Fruit fly (Drosophila melanogaster) whole organism, embryonic: ENCODE data around the gene CG6689.

Experiments used
- Awh ChIP-seq: fragments of 200-800 bp; sonication (Bioruptor generic); IDR thresholded peaks from 2 replicates; pipeline ENCODE4, ENCODE4 v1.3.6; 2022; ENCODE audit warnings: missing biosample characterization, missing genetic modification characterization
- B-H1 ChIP-seq: fragments of 200-800 bp; sonication (Bioruptor generic); IDR thresholded peaks from 3 replicates; pipeline ENCODE4 v1.3.6; 2022; ENCODE audit warnings: missing biosample characterization, missing genetic modification characterization
- BEAF-32 ChIP-seq: fragments of 200-800 bp; sonication (Bioruptor generic); optimal IDR thresholded peaks from 3 replicates; lab custom pipeline; 2017; ENCODE audit warnings: missing biosample characterization, missing genetic modification characterization, mild to moderate bottlenecking, moderate library complexity, missing genetic modification reagents
- Blimp-1 ChIP-seq: fragments of 200-800 bp; sonication (Bioruptor generic); optimal IDR thresholded peaks from 3 replicates; lab custom pipeline; 2018; ENCODE audit warnings: missing biosample characterization, missing genetic modification characterization, mild to moderate bottlenecking, moderate library complexity, missing genetic modification reagents
- CG10543 ChIP-seq: fragments of 200-800 bp; sonication (Bioruptor generic); optimal IDR thresholded peaks from 3 replicates; lab custom pipeline; 2017; ENCODE audit warnings: missing biosample characterization, mild to moderate bottlenecking, missing genetic modification characterization, moderate library complexity
- CG11560 ChIP-seq: fragments of 200-800 bp; sonication (Bioruptor generic); IDR thresholded peaks from 3 replicates; pipeline ENCODE4 v1.3.6; 2022; ENCODE audit warnings: missing biosample characterization, missing genetic modification characterization
- CG12219 ChIP-seq: fragments of 200-800 bp; sonication (Bioruptor generic); optimal IDR thresholded peaks from 3 replicates; lab custom pipeline; 2018; ENCODE audit warnings: missing biosample characterization, mild to moderate bottlenecking, missing genetic modification characterization
- CG12299 ChIP-seq: fragments of 200-800 bp; sonication (Bioruptor generic); optimal IDR thresholded peaks from 2 replicates; lab custom pipeline; 2018; ENCODE audit warnings: missing biosample characterization, mild to moderate bottlenecking, missing genetic modification characterization
- CG14014 ChIP-seq: fragments of 200-800 bp; sonication (Bioruptor generic); IDR thresholded peaks from 2 replicates; pipeline ENCODE4 v1.3.6; 2022; ENCODE audit warnings: missing biosample characterization, missing genetic modification characterization
- CG15514 ChIP-seq: fragments of 200-800 bp; sonication (Bioruptor generic); optimal IDR thresholded peaks from 3 replicates; lab custom pipeline; 2017; ENCODE audit warnings: missing biosample characterization, missing genetic modification characterization, mild to moderate bottlenecking, moderate library complexity, missing genetic modification reagents
- CG30020 ChIP-seq: fragments of 200-800 bp; optimal IDR thresholded peaks from 2 replicates; lab custom pipeline; 2019; ENCODE audit warnings: missing biosample characterization, mild to moderate bottlenecking, missing genetic modification characterization, moderate library complexity
- CG30403 ChIP-seq: fragments of 200-800 bp; sonication (Bioruptor generic); optimal IDR thresholded peaks from 3 replicates; lab custom pipeline; 2016; ENCODE audit warnings: missing biosample characterization, missing genetic modification characterization
- CG31224 ChIP-seq: fragments of 200-800 bp; sonication (Bioruptor generic); IDR thresholded peaks from 2 replicates; pipeline ENCODE4 v1.3.6; 2022; ENCODE audit warnings: missing biosample characterization, missing genetic modification characterization
- CG34422 ChIP-seq: fragments of 200-800 bp; sonication (Bioruptor generic); IDR thresholded peaks from 3 replicates; pipeline ENCODE4 v1.3.6; 2022; ENCODE audit warnings: missing biosample characterization, missing genetic modification characterization
- CG7357 ChIP-seq: fragments of 200-800 bp; sonication (Bioruptor generic); IDR thresholded peaks from 3 replicates; pipeline ENCODE4 v1.3.6; 2022; ENCODE audit warnings: missing biosample characterization, missing genetic modification characterization
- CG7372 ChIP-seq: fragments of 200-800 bp; sonication (Bioruptor generic); IDR thresholded peaks from 2 replicates; pipeline ENCODE4 v1.3.6; 2022; ENCODE audit warnings: missing biosample characterization, missing genetic modification characterization
- CG7786 ChIP-seq: fragments of 200-800 bp; sonication (Bioruptor generic); optimal IDR thresholded peaks from 2 replicates; lab custom pipeline; 2016; ENCODE audit warnings: missing biosample characterization, missing genetic modification characterization
- CG8290 ChIP-seq, 3 experiments: fragments of 200-800 bp; sonication (Bioruptor generic); optimal IDR thresholded peaks; 2 replicates each; lab custom pipeline; 2016 to 2019; ENCODE audit warnings: missing biosample characterization in 3 of 3, missing genetic modification characterization in 3 of 3, mild to moderate bottlenecking in 2 of 3, moderate library complexity in 1 of 3
- CG8924 ChIP-seq: fragments of 200-800 bp; optimal IDR thresholded peaks from 3 replicates; lab custom pipeline; 2019; ENCODE audit warnings: missing biosample characterization, mild to moderate bottlenecking, missing genetic modification characterization, moderate library complexity
- CG9437 ChIP-seq: fragments of 200-800 bp; sonication (Bioruptor generic); optimal IDR thresholded peaks from 2 replicates; lab custom pipeline; 2018; ENCODE audit warnings: missing biosample characterization, mild to moderate bottlenecking, missing genetic modification characterization
- Doc2 ChIP-seq: fragments of 200-800 bp; sonication (Bioruptor generic); IDR thresholded peaks from 2 replicates; pipeline ENCODE4 v1.3.6; 2022; ENCODE audit warnings: missing biosample characterization, missing genetic modification characterization
- H15 ChIP-seq: fragments of 200-800 bp; sonication (Bioruptor generic); IDR thresholded peaks from 3 replicates; pipeline ENCODE4 v1.3.6; 2022; ENCODE audit warnings: missing biosample characterization, missing genetic modification characterization
- Hand ChIP-seq: fragments of 200-800 bp; sonication (Bioruptor generic); optimal IDR thresholded peaks from 2 replicates; lab custom pipeline; 2017; ENCODE audit warnings: mild to moderate bottlenecking, missing biosample characterization, missing genetic modification reagents, missing genetic modification characterization
- Lhr ChIP-seq: fragments of 200-800 bp; sonication (Bioruptor generic); optimal IDR thresholded peaks from 3 replicates; lab custom pipeline; 2017; ENCODE audit warnings: mild to moderate bottlenecking, missing biosample characterization, missing genetic modification reagents, missing genetic modification characterization
- MESR4 ChIP-seq: fragments of 200-800 bp; sonication (Bioruptor generic); optimal IDR thresholded peaks from 2 replicates; lab custom pipeline; 2018; ENCODE audit warnings: missing biosample characterization, mild to moderate bottlenecking, missing genetic modification characterization, moderate library complexity
- Mad ChIP-seq: fragments of 200-800 bp; sonication (Bioruptor generic); optimal IDR thresholded peaks from 2 replicates; lab custom pipeline; 2016; ENCODE audit warnings: missing biosample characterization, missing genetic modification characterization
- Mes4 ChIP-seq: fragments of 200-800 bp; sonication (Bioruptor generic); optimal IDR thresholded peaks from 2 replicates; lab custom pipeline; 2016; ENCODE audit warnings: missing biosample characterization, missing genetic modification characterization
- NfI ChIP-seq: fragments of 200-800 bp; sonication (Bioruptor generic); optimal IDR thresholded peaks from 3 replicates; lab custom pipeline; 2018; ENCODE audit warnings: missing biosample characterization, mild to moderate bottlenecking, missing genetic modification characterization, moderate library complexity
- Rfx ChIP-seq: fragments of 200-800 bp; sonication (Bioruptor generic); IDR thresholded peaks from 2 replicates; pipeline ENCODE4 v1.3.6; 2022; ENCODE audit warnings: missing biosample characterization, missing genetic modification characterization
- Sox102F ChIP-seq: fragments of 200-800 bp; sonication (Bioruptor generic); optimal IDR thresholded peaks from 2 replicates; lab custom pipeline; 2018; ENCODE audit warnings: missing biosample characterization, mild to moderate bottlenecking, missing genetic modification characterization, moderate library complexity
- Sry-β ChIP-seq: fragments of 200-800 bp; sonication (Bioruptor generic); optimal IDR thresholded peaks from 2 replicates; lab custom pipeline; 2018; ENCODE audit warnings: missing biosample characterization, mild to moderate bottlenecking, missing genetic modification characterization, moderate library complexity
- Ssrp ChIP-seq: fragments of 200-800 bp; sonication (Bioruptor generic); optimal IDR thresholded peaks from 2 replicates; lab custom pipeline; 2018; ENCODE audit warnings: missing biosample characterization, mild to moderate bottlenecking, missing genetic modification characterization, moderate library complexity
- YL-1 ChIP-seq: fragments of 200-800 bp; sonication (Bioruptor generic); optimal IDR thresholded peaks from 3 replicates; lab custom pipeline; 2017; ENCODE audit warnings: missing biosample characterization, mild to moderate bottlenecking, missing genetic modification characterization
- ara ChIP-seq: fragments of 200-800 bp; sonication (Bioruptor generic); IDR thresholded peaks from 2 replicates; pipeline ENCODE4 v1.3.6; 2022; ENCODE audit warnings: missing biosample characterization, missing genetic modification characterization
- ato ChIP-seq: fragments of 200-800 bp; sonication (Bioruptor generic); IDR thresholded peaks from 2 replicates; pipeline ENCODE4 v1.3.6; 2022; ENCODE audit warnings: missing biosample characterization, missing genetic modification characterization; ENCODE audit not compliant: partially characterized antibody
- chinmo ChIP-seq: fragments of 200-800 bp; sonication (Bioruptor generic); IDR thresholded peaks from 4 replicates; pipeline ENCODE4 v1.3.6; 2022; ENCODE audit warnings: missing biosample characterization, missing genetic modification characterization; ENCODE audit not compliant: partially characterized antibody
- chm ChIP-seq: fragments of 200-800 bp; sonication (Bioruptor generic); IDR thresholded peaks from 2 replicates; pipeline ENCODE4 v1.3.6; 2022; ENCODE audit warnings: missing biosample characterization, missing genetic modification characterization
- dm ChIP-seq: fragments of 200-800 bp; sonication (Bioruptor generic); optimal IDR thresholded peaks from 3 replicates; lab custom pipeline; 2016; ENCODE audit warnings: missing biosample characterization, missing genetic modification characterization
- ems ChIP-seq: fragments of 200-800 bp; sonication (Bioruptor generic); optimal IDR thresholded peaks from 3 replicates; lab custom pipeline; 2016; ENCODE audit warnings: missing biosample characterization, missing genetic modification characterization
- gcm ChIP-seq: fragments of 200-800 bp; sonication (Bioruptor generic); optimal IDR thresholded peaks from 2 replicates; lab custom pipeline; 2019; ENCODE audit warnings: missing biosample characterization, mild to moderate bottlenecking, missing genetic modification characterization, moderate library complexity
- grn ChIP-seq: fragments of 200-800 bp; sonication (Bioruptor generic); optimal IDR thresholded peaks from 3 replicates; lab custom pipeline; 2017; ENCODE audit warnings: missing biosample characterization, missing genetic modification characterization
- h ChIP-seq: fragments of >200 bp; optimal IDR thresholded peaks from 2 replicates; lab custom pipeline; 2017
- ham ChIP-seq: fragments of 200-800 bp; sonication (Bioruptor generic); IDR thresholded peaks from 2 replicates; pipeline ENCODE4 v1.3.6; 2022; ENCODE audit warnings: missing biosample characterization, missing genetic modification characterization
- knrl ChIP-seq: fragments of 200-800 bp; sonication (Bioruptor generic); IDR thresholded peaks from 3 replicates; pipeline ENCODE4 v1.3.6; 2022; ENCODE audit warnings: missing biosample characterization, missing genetic modification characterization; ENCODE audit not compliant: partially characterized antibody
- mam ChIP-seq: fragments of 200-800 bp; sonication (Bioruptor generic); optimal IDR thresholded peaks from 3 replicates; lab custom pipeline; 2016; ENCODE audit warnings: missing biosample characterization, missing genetic modification characterization
- mld ChIP-seq: fragments of 200-800 bp; sonication (Bioruptor generic); IDR thresholded peaks from 3 replicates; pipeline ENCODE4 v1.3.6; 2022; ENCODE audit warnings: missing biosample characterization, missing genetic modification characterization; ENCODE audit not compliant: partially characterized antibody
- oc ChIP-seq: fragments of 200-800 bp; sonication (Bioruptor generic); optimal IDR thresholded peaks from 2 replicates; lab custom pipeline; 2018; ENCODE audit warnings: missing biosample characterization, mild to moderate bottlenecking, missing genetic modification characterization, moderate library complexity
- ro ChIP-seq: fragments of 200-800 bp; sonication (Bioruptor generic); IDR thresholded peaks from 2 replicates; pipeline ENCODE4 v1.3.6; 2022; ENCODE audit warnings: missing biosample characterization, missing genetic modification characterization
- salm ChIP-seq: fragments of 200-800 bp; sonication (Bioruptor generic); optimal IDR thresholded peaks from 2 replicates; lab custom pipeline; 2018; ENCODE audit warnings: missing biosample characterization, mild to moderate bottlenecking, missing genetic modification characterization
- slou ChIP-seq: fragments of 200-800 bp; sonication (Bioruptor generic); optimal IDR thresholded peaks from 3 replicates; lab custom pipeline; 2016; ENCODE audit warnings: missing biosample characterization, missing genetic modification characterization
- wor ChIP-seq: fragments of 200-800 bp; sonication (Bioruptor generic); IDR thresholded peaks from 2 replicates; pipeline ENCODE4 v1.3.6; 2022; ENCODE audit warnings: missing biosample characterization, missing genetic modification characterization
- yki ChIP-seq: fragments of >200 bp; optimal IDR thresholded peaks from 3 replicates; lab custom pipeline; 2018

The CG6689 gene

dm6 chr3R:11231705-11232261 lies 11.9 kb upstream of the CG6689 start, which contains the start of the genes CG17187 and Dph3 (continued):
- TF ChIP-seq Sry-β (no peak), Doc2 (GFP tag; lab: Robert Waterston, UW) (no peak), Hand (GFP tag; lab: Kevin White, UChicago) (no peak), BEAF-32 (GFP tag; lab: Kevin White, UChicago) (peak; percentile 13), CG30403 (GFP tag; lab: Kevin White, UChicago) (no peak), Sox102F (GFP tag; lab: Kevin White, UChicago) (no peak), CG34422 (GFP tag; lab: Robert Waterston, UW) (no peak), chinmo (GFP tag; lab: Robert Waterston, UW) (no peak), MESR4 (GFP tag; lab: Kevin White, UChicago) (peak; percentile 62), H15 (GFP tag; lab: Robert Waterston, UW) (no peak), Mad (GFP tag; lab: Kevin White, UChicago) (no peak), dm (GFP tag; lab: Kevin White, UChicago) (peak; percentile 74), CG8290 (GFP tag; optimal IDR thresholded peaks at IDR 0.05; lab: Kevin White, UChicago) (no peak), CG8290 (tag; optimal IDR thresholded peaks at IDR 0.05; lab: Kevin White, UChicago) (no peak), Mes4 (GFP tag; lab: Kevin White, UChicago) (no peak), CG31224 (no peak), Lhr (no peak), CG7357 (no peak), CG12299 (no peak), CG30020 (tag; lab: Kevin White, UChicago) (no peak), ro (GFP tag; lab: Robert Waterston, UW) (no peak), wor (GFP tag; lab: Robert Waterston, UW) (no peak), Blimp-1 (GFP tag; lab: Kevin White, UChicago) (no peak), CG7372 (GFP tag; lab: Robert Waterston, UW) (peak; percentile 58), YL-1 (peak; percentile 36), ham (GFP tag; lab: Robert Waterston, UW) (no peak), oc (tag; lab: Kevin White, UChicago) (no peak), mam (no peak), ato (GFP tag; lab: Robert Waterston, UW) (no peak), NfI (GFP tag; lab: Kevin White, UChicago) (no peak), yki (lab: Kevin White, UChicago) (no peak), slou (GFP tag; lab: Kevin White, UChicago) (no peak), Rfx (no peak), CG7786 (GFP tag; lab: Kevin White, UChicago) (no peak), ems (GFP tag; lab: Kevin White, UChicago) (no peak), CG14014 (GFP tag; lab: Robert Waterston, UW) (no peak), CG8924 (tag; lab: Kevin White, UChicago) (peak; percentile 19), CG9437 (GFP tag; lab: Kevin White, UChicago) (no peak), CG15514 (no peak), mld (GFP tag; lab: Robert Waterston, UW) (no peak), Ssrp (tag; lab: Kevin White, UChicago) (no peak)
- TF ChIP-seq, all 482 proteins: peak for 21

DNA sequence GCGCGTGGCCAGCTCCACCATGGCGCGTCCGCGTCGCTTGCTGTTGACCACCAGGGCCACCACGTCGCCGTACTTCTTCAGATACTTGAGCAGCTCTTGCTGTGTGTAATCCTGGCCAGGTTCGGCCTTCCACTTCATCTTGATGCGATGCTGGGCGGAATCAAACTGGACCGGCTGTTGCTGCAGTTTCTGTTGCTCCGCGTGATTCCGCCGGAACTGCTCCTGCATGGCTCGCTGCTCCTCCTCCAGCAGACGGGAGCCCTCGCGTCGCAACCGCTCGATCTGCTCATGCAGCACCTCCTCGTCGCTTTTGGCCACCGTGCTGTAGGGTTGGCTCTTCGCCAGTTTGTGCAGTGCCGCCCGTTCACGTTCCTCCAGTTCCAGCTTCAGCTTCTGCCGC lies 11.2 kb upstream of the CG6689 start:
- TF ChIP-seq h (lab: Kevin White, UChicago), result peak; percentile 16
- TF ChIP-seq CG11560 (tag; lab: Robert Waterston, UW), result 0 out of 3 replicates have a peak, but pooled peaks have one; percentile 38
- TF ChIP-seq ara, result no peak
- no peak for TF ChIP-seq Awh (GFP tag; lab: Robert Waterston, UW)
- TF ChIP-seq B-H1, result no peak
- TF ChIP-seq knrl (GFP tag; lab: Robert Waterston, UW), result no peak
- no peak for TF ChIP-seq CG10543
- TF ChIP-seq gcm, result no peak
- no peak for TF ChIP-seq chm (GFP tag; lab: Robert Waterston, UW)
- TF ChIP-seq CG12219, result no peak
- TF ChIP-seq salm (tag; lab: Kevin White, UChicago), result no peak
- no peak for TF ChIP-seq grn (GFP tag; lab: Kevin White, UChicago)
